Worm (Caenorhabditis elegans): Measurements from ENCODE around the gene F13A7.1.

ce11 chrV:16376430-16376948 lies 1.3 kb downstream of the F13A7.1 start:
- TF ChIP-seq ztf-29 (GFP tag; IDR thresholded peaks at IDR 0.05) (no peak), ref-1 (GFP tag; conservative IDR thresholded peaks at IDR 0.05) (no peak), ztf-23 (GFP tag; IDR thresholded peaks at IDR 0.05) (no peak), cog-1 (tag; optimal IDR thresholded peaks at IDR 0.05) (no peak), tab-1 (GFP tag; IDR thresholded peaks at IDR 0.05) (no peak)
